Fruit fly (Drosophila melanogaster) whole organism, wandering third instar larva: ENCODE measurements around the gene dikar.

Source experiments
- Abd-B ChIP-seq: fragments of >200 bp; optimal IDR thresholded peaks from 2 replicates; lab custom pipeline; 2017; ENCODE audit warnings: missing biosample characterization, missing genetic modification characterization
- br ChIP-seq: fragments of 200-800 bp; sonication (Bioruptor generic); optimal IDR thresholded peaks from 2 replicates; lab custom pipeline; 2016; ENCODE audit warnings: missing biosample characterization, missing genetic modification characterization
- dmrt93B ChIP-seq: fragments of 200-800 bp; sonication (Bioruptor generic); optimal IDR thresholded peaks from 2 replicates; lab custom pipeline; 2018; ENCODE audit warnings: missing biosample characterization, mild to moderate bottlenecking, missing genetic modification characterization
- pan ChIP-seq: fragments of >200 bp; optimal IDR thresholded peaks from 2 replicates; lab custom pipeline; 2017

DNA sequence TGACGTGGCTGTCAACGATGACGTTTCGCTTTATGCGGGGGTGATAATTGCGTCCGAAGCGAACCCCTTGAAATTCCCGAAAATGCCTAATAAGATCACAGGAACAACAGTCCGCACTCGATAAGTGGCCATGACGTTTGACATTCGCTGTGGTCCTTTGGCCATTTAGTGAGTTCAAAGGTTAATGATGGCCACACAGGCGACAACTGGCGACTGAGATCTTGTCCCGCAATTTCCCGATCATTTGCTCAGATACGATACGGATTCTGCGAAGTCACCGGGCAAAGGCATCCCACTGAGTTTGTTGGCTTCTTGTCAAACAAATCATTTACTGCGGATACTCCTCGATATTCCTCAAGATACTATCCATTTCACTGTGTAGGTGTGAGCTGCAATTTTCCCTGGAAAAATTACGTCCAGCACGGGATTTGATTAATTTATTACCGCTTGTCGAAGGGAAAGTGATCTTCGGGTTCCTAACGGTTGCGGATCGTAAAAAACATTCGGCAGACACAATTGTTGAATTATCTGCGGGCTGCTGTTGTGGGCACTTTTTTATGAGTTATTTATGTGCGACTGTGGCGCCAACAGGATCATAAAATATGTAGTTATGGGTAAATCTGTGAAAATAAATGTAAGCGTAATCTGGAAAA lies 21.7 kb upstream of the dikar start:
- TF ChIP-seq dmrt93B (no peak), br (GFP tag; lab: Kevin White, UChicago) (no peak), Abd-B (no peak), pan (lab: Kevin White, UChicago) (no peak)
